Worm (Caenorhabditis elegans) whole organism, young adult: ENCODE measurements around the gene ZK1010.2.

ENCODE experiments used
- B0035.1 ChIP-seq: sonication (generic microtip); optimal IDR thresholded peaks from 2 replicates; lab custom pipeline; 2016; ENCODE audit warnings: missing genetic modification characterization, mild to moderate bottlenecking, missing compliant biosample characterization, missing genotype, missing genetic modification reagents
- C06A6.2 ChIP-seq: fragments of 200-800 bp; sonication (Bioruptor generic); conservative IDR thresholded peaks from 2 replicates; pipeline ENCODE4 v1.3.6; 2022; ENCODE audit warnings: missing genetic modification characterization, missing compliant biosample characterization
- F23B12.7 ChIP-seq: sonication (generic microtip); optimal IDR thresholded peaks from 2 replicates; lab custom pipeline; 2017; ENCODE audit warnings: missing genetic modification characterization, mild to moderate bottlenecking, missing compliant biosample characterization, antibody characterized with exemption, moderate library complexity; ENCODE audit not compliant: insufficient read depth
- F33H1.4 ChIP-seq: fragments of 200-800 bp; sonication (Bioruptor generic); IDR thresholded peaks from 2 replicates; pipeline ENCODE4 v1.3.6; 2022; ENCODE audit warnings: missing genetic modification reagents, missing genetic modification characterization, missing compliant biosample characterization
- F37B4.10 ChIP-seq: fragments of 200-800 bp; sonication (Bioruptor generic); IDR thresholded peaks from 2 replicates; pipeline ENCODE4 v1.3.6; 2022; ENCODE audit warnings: missing genetic modification characterization, missing compliant biosample characterization
- F57A8.1 ChIP-seq: fragments of 200-800 bp; sonication (Bioruptor generic); optimal IDR thresholded peaks from 2 replicates; lab custom pipeline; 2018; ENCODE audit warnings: mild to moderate bottlenecking, missing genetic modification characterization, moderate library complexity, missing compliant biosample characterization
- atf-7 ChIP-seq: sonication (generic microtip); optimal IDR thresholded peaks from 2 replicates; lab custom pipeline; 2017; ENCODE audit warnings: mild to moderate bottlenecking, missing genetic modification characterization, missing compliant biosample characterization
- attf-3 ChIP-seq: fragments of 200-800 bp; sonication (Bioruptor generic); conservative IDR thresholded peaks from 2 replicates; pipeline ENCODE4 v1.3.6; 2022; ENCODE audit warnings: missing genetic modification reagents, missing genetic modification characterization, missing compliant biosample characterization
- cebp-1 ChIP-seq, 2 experiments: fragments of 200-800 bp in 1 of 2; sonication (Bioruptor generic) in 1 of 2; sonication (generic microtip) in 1 of 2; IDR thresholded peaks in 1 of 2; optimal IDR thresholded peaks in 1 of 2; 2 replicates each; pipeline versions ENCODE4 v1.3.6 to Lab custom; 2017 to 2022; ENCODE audit warnings: missing compliant biosample characterization in 2 of 2, missing genetic modification characterization in 2 of 2, mild to moderate bottlenecking in 1 of 2, missing genetic modification reagents in 1 of 2, moderate library complexity in 1 of 2
- cebp-2 ChIP-seq: fragments of 200-800 bp; sonication (Bioruptor generic); IDR thresholded peaks from 2 replicates; pipeline ENCODE4 v1.3.6; 2022; ENCODE audit warnings: missing genetic modification characterization, missing compliant biosample characterization
- ceh-58 ChIP-seq: fragments of 200-800 bp; sonication (Bioruptor generic); IDR thresholded peaks from 2 replicates; pipeline ENCODE4 v1.3.6; 2022; ENCODE audit warnings: missing genetic modification characterization, missing compliant biosample characterization
- ceh-79 ChIP-seq: sonication (generic microtip); optimal IDR thresholded peaks from 2 replicates; lab custom pipeline; 2017; ENCODE audit warnings: mild to moderate bottlenecking, missing genetic modification characterization, missing compliant biosample characterization
- dox-1 ChIP-seq: fragments of 200-800 bp; sonication (Bioruptor generic); IDR thresholded peaks from 2 replicates; pipeline ENCODE4 v1.3.6; 2022; ENCODE audit warnings: missing genetic modification reagents, missing genetic modification characterization, missing compliant biosample characterization
- egrh-3 ChIP-seq: fragments of 200-800 bp; sonication (Bioruptor generic); IDR thresholded peaks from 2 replicates; pipeline ENCODE4 v1.3.6; 2022; ENCODE audit warnings: missing genetic modification reagents, missing genetic modification characterization, missing compliant biosample characterization
- him-1 ChIP-seq: sonication (generic microtip); optimal IDR thresholded peaks from 2 replicates; lab custom pipeline; 2016; ENCODE audit warnings: missing genotype, missing genetic modification reagents, missing genetic modification characterization, missing compliant biosample characterization
- hlh-12 ChIP-seq: sonication (generic microtip); optimal IDR thresholded peaks from 2 replicates; lab custom pipeline; 2016; ENCODE audit warnings: missing genetic modification characterization, missing compliant biosample characterization
- lin-26 ChIP-seq: fragments of 200-800 bp; sonication (Bioruptor generic); IDR thresholded peaks from 2 replicates; pipeline ENCODE4 v1.3.6; 2022; ENCODE audit warnings: missing genetic modification reagents, missing genetic modification characterization, missing compliant biosample characterization
- madf-8 ChIP-seq: fragments of 200-800 bp; sonication (Bioruptor generic); conservative IDR thresholded peaks from 2 replicates; pipeline ENCODE4 v1.3.6; 2022; ENCODE audit warnings: missing genetic modification reagents, missing genetic modification characterization, missing compliant biosample characterization
- mes-4 ChIP-seq: sonication (generic microtip); optimal IDR thresholded peaks from 2 replicates; lab custom pipeline; 2016; ENCODE audit warnings: missing genotype, missing genetic modification characterization, missing compliant biosample characterization
- nfyb-1 ChIP-seq: fragments of 200-800 bp; sonication (Bioruptor generic); IDR thresholded peaks from 2 replicates; pipeline ENCODE4 v1.3.6; 2022; ENCODE audit warnings: missing genetic modification reagents, missing genetic modification characterization, missing compliant biosample characterization
- nhr-80 ChIP-seq: sonication (generic microtip); optimal IDR thresholded peaks from 2 replicates; lab custom pipeline; 2016; ENCODE audit warnings: missing genetic modification characterization, missing compliant biosample characterization
- snpc-1.1 ChIP-seq: sonication (generic microtip); optimal IDR thresholded peaks from 2 replicates; lab custom pipeline; 2017; ENCODE audit warnings: missing genetic modification characterization, mild to moderate bottlenecking, missing compliant biosample characterization, antibody characterized with exemption, moderate library complexity, missing genotype, missing genetic modification reagents; ENCODE audit not compliant: insufficient read depth
- sptf-2 ChIP-seq: fragments of 200-800 bp; sonication (Bioruptor generic); optimal IDR thresholded peaks from 2 replicates; lab custom pipeline; 2018; ENCODE audit warnings: mild to moderate bottlenecking, missing genetic modification characterization, missing compliant biosample characterization
- tlf-1 ChIP-seq: fragments of 200-800 bp; sonication (Bioruptor generic); optimal IDR thresholded peaks from 2 replicates; lab custom pipeline; 2018; ENCODE audit warnings: mild to moderate bottlenecking, missing genetic modification characterization, missing compliant biosample characterization
- zfh-2 ChIP-seq: fragments of 200-800 bp; sonication (Bioruptor generic); conservative IDR thresholded peaks from 2 replicates; pipeline ENCODE4 v1.3.6; 2022; ENCODE audit warnings: missing genetic modification reagents, missing genetic modification characterization, missing compliant biosample characterization
- ztf-28 ChIP-seq: fragments of 200-800 bp; sonication (Bioruptor generic); IDR thresholded peaks from 2 replicates; pipeline ENCODE4 v1.3.6; 2022; ENCODE audit warnings: missing genetic modification reagents, missing genetic modification characterization, missing compliant biosample characterization
- ztf-3 ChIP-seq: fragments of 200-800 bp; sonication (Bioruptor generic); optimal IDR thresholded peaks from 2 replicates; lab custom pipeline; 2018; ENCODE audit warnings: mild to moderate bottlenecking, missing genetic modification characterization, missing compliant biosample characterization
- ztf-6 ChIP-seq: fragments of 200-800 bp; sonication (Bioruptor generic); IDR thresholded peaks from 2 replicates; pipeline ENCODE4 v1.3.6; 2022; ENCODE audit warnings: missing genetic modification reagents, missing genetic modification characterization, missing compliant biosample characterization

Gene ZK1010.2

ce11 chrIII:12959286-12959685 is 18.4 kb downstream of the ZK1010.2 start:
- TF ChIP-seq dox-1 = peak; percentile 29; the same call in 1 of the 2 replicates
- peak; percentile 80 for TF ChIP-seq nhr-80 (tag; lab: Kevin White, UChicago)
- TF ChIP-seq tlf-1 (GFP tag; lab: Kevin White, UChicago) = no peak

- TF ChIP-seq hlh-12 (tag; lab: Kevin White, UChicago) (no peak), snpc-1.1 (tag; lab: Kevin White, UChicago) (no peak)
Measured at ce11 chrIII:12952615-12953014, 25.0 kb downstream of the ZK1010.2 start.

- 0 out of 2 replicates have a peak, but pooled peaks have one; percentile 37 for TF ChIP-seq F37B4.10 (GFP tag; lab: Robert Waterston, UW)
- peak; percentile 83 for TF ChIP-seq zfh-2 (GFP tag; lab: Robert Waterston, UW)
- no peak for TF ChIP-seq ztf-6 (GFP tag; lab: Robert Waterston, UW)
- no peak for TF ChIP-seq atf-7 (tag; lab: Kevin White, UChicago)
- TF ChIP-seq cebp-2 (GFP tag; lab: Robert Waterston, UW) = 0 out of 2 replicates have a peak, but pooled peaks have one; percentile 30
- no peak for TF ChIP-seq mes-4 (tag; lab: Kevin White, UChicago)
- TF ChIP-seq egrh-3 (GFP tag; lab: Robert Waterston, UW) = peak; percentile 49; the same call in 1 of the 2 replicates
Measured at ce11 chrIII:12951362-12952228, 26.1 kb downstream of the ZK1010.2 start, which contains the start of gene Y39E4A.1. Y39E4A.1 (plus strand) TSS chrIII:12951412.

DNA sequence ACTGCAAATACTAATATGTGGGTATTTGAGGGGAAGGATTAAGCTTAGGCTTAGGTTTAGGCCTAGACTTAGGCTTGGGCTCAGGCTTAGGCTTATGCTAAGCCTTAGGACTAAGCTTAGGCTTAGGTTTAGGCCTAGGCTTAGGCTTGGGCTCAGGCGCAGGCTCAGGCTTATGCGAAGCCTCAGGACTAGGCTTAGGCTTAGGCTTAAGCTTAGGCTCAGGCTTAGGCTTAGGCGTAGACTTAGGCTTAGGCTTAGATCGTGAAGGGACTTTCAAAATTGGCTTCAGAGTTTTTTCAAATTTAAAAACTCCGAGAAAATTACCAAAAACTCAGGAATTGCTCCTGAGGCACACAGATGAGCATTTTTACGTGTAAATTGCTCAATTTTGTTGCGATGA is 32.6 kb downstream of the ZK1010.2 start:
- TF ChIP-seq ceh-79 (tag; lab: Kevin White, UChicago) (no peak), F33H1.4 (GFP tag; lab: Robert Waterston, UW) (no peak), sptf-2 (no peak), C06A6.2 (GFP tag; lab: Robert Waterston, UW) (no peak), lin-26 (GFP tag; lab: Robert Waterston, UW) (no peak), him-1 (tag; lab: Kevin White, UChicago) (no peak), madf-8 (GFP tag; lab: Robert Waterston, UW) (no peak), B0035.1 (tag; lab: Kevin White, UChicago) (no peak), cebp-1 (GFP tag; IDR thresholded peaks at IDR 0.05; lab: Robert Waterston, UW) (no peak), cebp-1 (tag; optimal IDR thresholded peaks at IDR 0.05; lab: Kevin White, UChicago) (no peak), ztf-28 (no peak), attf-3 (no peak), F23B12.7 (tag; lab: Kevin White, UChicago) (no peak), ceh-58 (no peak), ztf-3 (GFP tag; lab: Kevin White, UChicago) (no peak), F57A8.1 (GFP tag; lab: Kevin White, UChicago) (no peak)

DNA sequence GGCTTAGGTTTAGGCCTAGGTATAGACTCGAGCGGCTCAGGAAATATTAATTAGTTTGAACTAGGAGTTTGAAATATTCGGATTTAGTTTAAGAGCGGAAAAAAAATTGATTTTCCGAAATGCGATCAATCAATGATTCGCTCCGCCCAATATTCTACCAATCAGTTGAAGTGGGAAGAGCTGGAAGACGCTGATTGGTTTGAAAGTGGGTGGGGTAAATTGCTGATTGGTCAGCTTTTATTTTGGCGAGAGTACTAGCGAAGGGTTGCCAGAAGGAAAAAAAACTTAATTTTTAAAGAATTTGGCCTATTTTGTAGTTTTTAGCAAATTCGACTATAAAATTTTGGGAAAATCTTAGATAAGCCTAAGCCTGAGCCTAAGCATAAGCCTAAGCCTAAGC is 33.6 kb downstream of the ZK1010.2 start:
- TF ChIP-seq nfyb-1 (GFP tag; lab: Robert Waterston, UW) = 0 out of 2 replicates have a peak, but pooled peaks have one; percentile 66
- TF ChIP-seq F37B4.10 (GFP tag; lab: Robert Waterston, UW) = no peak
